Fruit fly (Drosophila melanogaster) whole organism, embryonic: ENCODE data around the gene CG11164.

Source experiments
- Blimp-1 ChIP-seq: fragments of 200-800 bp; sonication (Bioruptor generic); optimal IDR thresholded peaks from 3 replicates; lab custom pipeline; 2018; ENCODE audit warnings: missing biosample characterization, missing genetic modification characterization, mild to moderate bottlenecking, moderate library complexity, missing genetic modification reagents
- CG10267 ChIP-seq: fragments of 200-800 bp; sonication (Bioruptor generic); optimal IDR thresholded peaks from 2 replicates; lab custom pipeline; 2018; ENCODE audit warnings: missing biosample characterization, mild to moderate bottlenecking, missing genetic modification characterization, moderate library complexity
- CG10321 ChIP-seq: fragments of 200-800 bp; sonication (Bioruptor generic); IDR thresholded peaks from 2 replicates; pipeline ENCODE4 v1.3.6; 2022; ENCODE audit warnings: missing biosample characterization, missing genetic modification characterization
- CG10565 ChIP-seq: fragments of 200-800 bp; sonication (Bioruptor generic); optimal IDR thresholded peaks from 3 replicates; lab custom pipeline; 2016; ENCODE audit warnings: missing biosample characterization, mild to moderate bottlenecking, missing genetic modification characterization
- CG12155 ChIP-seq: fragments of 200-800 bp; sonication (Bioruptor generic); optimal IDR thresholded peaks from 3 replicates; lab custom pipeline; 2016; ENCODE audit warnings: missing biosample characterization, missing genetic modification characterization
- CG12659 ChIP-seq: fragments of 200-800 bp; sonication (Bioruptor generic); optimal IDR thresholded peaks from 3 replicates; lab custom pipeline; 2017; ENCODE audit warnings: mild to moderate bottlenecking, missing biosample characterization, missing genetic modification reagents, missing genetic modification characterization
- CG13624 ChIP-seq: fragments of 200-800 bp; sonication (Bioruptor generic); optimal IDR thresholded peaks from 2 replicates; lab custom pipeline; 2016; ENCODE audit warnings: missing biosample characterization, missing genetic modification characterization
- CG14860 ChIP-seq: fragments of 200-800 bp; sonication (Bioruptor generic); IDR thresholded peaks from 3 replicates; pipeline ENCODE4 v1.3.6; 2022; ENCODE audit warnings: missing biosample characterization, missing genetic modification characterization; ENCODE audit not compliant: partially characterized antibody
- CG15011 ChIP-seq: fragments of 200-800 bp; sonication (Bioruptor generic); optimal IDR thresholded peaks from 3 replicates; lab custom pipeline; 2018; ENCODE audit warnings: missing biosample characterization, mild to moderate bottlenecking, missing genetic modification characterization
- CG15269 ChIP-seq: fragments of 200-800 bp; sonication (Bioruptor generic); optimal IDR thresholded peaks from 2 replicates; lab custom pipeline; 2018; ENCODE audit warnings: missing biosample characterization, mild to moderate bottlenecking, missing genetic modification characterization, moderate library complexity
- CG16779 ChIP-seq: fragments of 200-800 bp; sonication (Bioruptor generic); IDR thresholded peaks from 2 replicates; pipeline ENCODE4 v1.3.6; 2022; ENCODE audit warnings: missing biosample characterization, missing genetic modification characterization
- CG17328 ChIP-seq: fragments of 200-800 bp; sonication (Bioruptor generic); IDR thresholded peaks from 2 replicates; pipeline ENCODE4 v1.3.6; 2022; ENCODE audit warnings: missing biosample characterization, missing genetic modification characterization
- CG17829 ChIP-seq: fragments of 200-800 bp; optimal IDR thresholded peaks from 2 replicates; lab custom pipeline; 2019; ENCODE audit warnings: missing biosample characterization, mild to moderate bottlenecking, missing genetic modification characterization, moderate library complexity
- CG17912 ChIP-seq: fragments of 200-800 bp; sonication (Bioruptor generic); optimal IDR thresholded peaks from 2 replicates; lab custom pipeline; 2018; ENCODE audit warnings: missing biosample characterization, mild to moderate bottlenecking, missing genetic modification characterization
- CG18619 ChIP-seq: fragments of 200-800 bp; sonication (Bioruptor generic); optimal IDR thresholded peaks from 3 replicates; lab custom pipeline; 2017; ENCODE audit warnings: missing biosample characterization, mild to moderate bottlenecking, missing genetic modification characterization
- CG2875 ChIP-seq: fragments of 200-800 bp; sonication (Bioruptor generic); optimal IDR thresholded peaks from 2 replicates; lab custom pipeline; 2017; ENCODE audit warnings: missing biosample characterization, mild to moderate bottlenecking, missing genetic modification characterization, missing genetic modification reagents
- CG3163 ChIP-seq: fragments of 200-800 bp; sonication (Bioruptor generic); optimal IDR thresholded peaks from 3 replicates; lab custom pipeline; 2016; ENCODE audit warnings: missing biosample characterization, missing genetic modification characterization
- CG6813 ChIP-seq: fragments of 200-800 bp; sonication (Bioruptor generic); optimal IDR thresholded peaks from 2 replicates; lab custom pipeline; 2017; ENCODE audit warnings: missing biosample characterization, missing genetic modification characterization, mild to moderate bottlenecking, moderate library complexity, missing genetic modification reagents
- CG8478 ChIP-seq: fragments of >200 bp; optimal IDR thresholded peaks from 2 replicates; lab custom pipeline; 2018
- CHES-1-like ChIP-seq: fragments of 200-800 bp; sonication (Bioruptor generic); optimal IDR thresholded peaks from 2 replicates; lab custom pipeline; 2016; ENCODE audit warnings: missing biosample characterization, missing genetic modification characterization
- CTCF ChIP-seq: fragments of 200-800 bp; sonication (Bioruptor generic); optimal IDR thresholded peaks from 2 replicates; lab custom pipeline; 2017; ENCODE audit warnings: missing biosample characterization, mild to moderate bottlenecking, missing genetic modification characterization, moderate library complexity
- D19A ChIP-seq: fragments of 200-800 bp; optimal IDR thresholded peaks from 3 replicates; lab custom pipeline; 2019; ENCODE audit warnings: missing biosample characterization, mild to moderate bottlenecking, missing genetic modification characterization, moderate library complexity
- Deaf1 ChIP-seq: fragments of 200-800 bp; optimal IDR thresholded peaks from 3 replicates; lab custom pipeline; 2019; ENCODE audit warnings: missing biosample characterization, mild to moderate bottlenecking, missing genetic modification characterization, moderate library complexity
- Dp ChIP-seq: fragments of 200-800 bp; sonication (Bioruptor generic); optimal IDR thresholded peaks from 2 replicates; lab custom pipeline; 2018; ENCODE audit warnings: missing biosample characterization, mild to moderate bottlenecking, missing genetic modification characterization, moderate library complexity
- Fer2 ChIP-seq: fragments of 200-800 bp; sonication (Bioruptor generic); optimal IDR thresholded peaks from 2 replicates; lab custom pipeline; 2018; ENCODE audit warnings: missing biosample characterization, mild to moderate bottlenecking, missing genetic modification characterization, moderate library complexity
- Fer3 ChIP-seq: fragments of 200-800 bp; sonication (Bioruptor generic); optimal IDR thresholded peaks from 2 replicates; lab custom pipeline; 2018; ENCODE audit warnings: missing biosample characterization, mild to moderate bottlenecking, missing genetic modification characterization, moderate library complexity
- Hr78 ChIP-seq, 2 experiments: fragments of 200-800 bp in 1 of 2; fragments of >200 bp in 1 of 2; sonication (Bioruptor generic) in 1 of 2; optimal IDR thresholded peaks; 2 replicates each; lab custom pipeline; 2017 to 2019; ENCODE audit warnings: missing biosample characterization in 2 of 2, missing genetic modification characterization in 2 of 2, mild to moderate bottlenecking in 1 of 2, moderate library complexity in 1 of 2
- Jarid2 ChIP-seq: fragments of 200-800 bp; sonication (Bioruptor generic); optimal IDR thresholded peaks from 3 replicates; lab custom pipeline; 2017; ENCODE audit warnings: mild to moderate bottlenecking, missing biosample characterization, missing genetic modification reagents, missing genetic modification characterization
- NC2α ChIP-seq: fragments of 200-800 bp; sonication (Bioruptor generic); optimal IDR thresholded peaks from 2 replicates; lab custom pipeline; 2016; ENCODE audit warnings: missing biosample characterization, missing genetic modification characterization
- Nf-YA ChIP-seq: fragments of 200-800 bp; sonication (Bioruptor generic); IDR thresholded peaks from 2 replicates; pipeline ENCODE4 v1.3.6; 2022; ENCODE audit warnings: missing biosample characterization, missing genetic modification characterization
- Poxn ChIP-seq: fragments of 200-800 bp; sonication (Bioruptor generic); IDR thresholded peaks from 2 replicates; pipeline ENCODE4 v1.3.6; 2022; ENCODE audit warnings: missing biosample characterization, missing genetic modification characterization
- Taf1 ChIP-seq: fragments of 200-800 bp; sonication (Bioruptor generic); IDR thresholded peaks from 2 replicates; pipeline ENCODE4 v1.3.6; 2022; ENCODE audit warnings: missing biosample characterization, missing genetic modification characterization
- abd-A ChIP-seq: fragments of 200-800 bp; sonication (Bioruptor generic); optimal IDR thresholded peaks from 3 replicates; lab custom pipeline; 2019; ENCODE audit warnings: missing biosample characterization, mild to moderate bottlenecking, missing genetic modification characterization, moderate library complexity
- amos ChIP-seq: fragments of 200-800 bp; sonication (Bioruptor generic); IDR thresholded peaks from 2 replicates; pipeline ENCODE4 v1.3.6; 2022; ENCODE audit warnings: missing biosample characterization, missing genetic modification characterization; ENCODE audit not compliant: partially characterized antibody
- ara ChIP-seq: fragments of 200-800 bp; sonication (Bioruptor generic); IDR thresholded peaks from 2 replicates; pipeline ENCODE4 v1.3.6; 2022; ENCODE audit warnings: missing biosample characterization, missing genetic modification characterization
- br ChIP-seq: fragments of >200 bp; optimal IDR thresholded peaks from 2 replicates; lab custom pipeline; 2017
- cad ChIP-seq: fragments of >200 bp; optimal IDR thresholded peaks from 2 replicates; lab custom pipeline; 2017; ENCODE audit warnings: missing biosample characterization, missing genetic modification characterization
- caup ChIP-seq: fragments of 200-800 bp; sonication (Bioruptor generic); optimal IDR thresholded peaks from 3 replicates; lab custom pipeline; 2017; ENCODE audit warnings: missing biosample characterization, mild to moderate bottlenecking, missing genetic modification characterization, moderate library complexity; ENCODE audit not compliant: severe bottlenecking
- cg ChIP-seq: fragments of 200-800 bp; sonication (Bioruptor generic); optimal IDR thresholded peaks from 3 replicates; lab custom pipeline; 2019; ENCODE audit warnings: missing biosample characterization, mild to moderate bottlenecking, missing genetic modification characterization, moderate library complexity
- ci ChIP-seq: fragments of 200-800 bp; sonication (Bioruptor generic); IDR thresholded peaks from 3 replicates; pipeline ENCODE4 v1.3.6; 2022; ENCODE audit warnings: missing biosample characterization, missing genetic modification characterization
- dmrt99B ChIP-seq: fragments of 200-800 bp; sonication (Bioruptor generic); optimal IDR thresholded peaks from 2 replicates; lab custom pipeline; 2018; ENCODE audit warnings: missing biosample characterization, mild to moderate bottlenecking, missing genetic modification characterization, moderate library complexity
- eyg ChIP-seq: fragments of 200-800 bp; sonication (Bioruptor generic); optimal IDR thresholded peaks from 3 replicates; lab custom pipeline; 2016; ENCODE audit warnings: missing biosample characterization, missing genetic modification characterization
- ftz-f1 ChIP-seq: fragments of 200-800 bp; sonication (Bioruptor generic); optimal IDR thresholded peaks from 2 replicates; lab custom pipeline; 2016; ENCODE audit warnings: missing biosample characterization, missing genetic modification characterization
- kni ChIP-seq: fragments of 200-800 bp; sonication (Bioruptor generic); optimal IDR thresholded peaks from 3 replicates; lab custom pipeline; 2017; ENCODE audit warnings: mild to moderate bottlenecking, missing biosample characterization, missing genetic modification reagents, missing genetic modification characterization
- odd ChIP-seq: fragments of 200-800 bp; sonication (Bioruptor generic); optimal IDR thresholded peaks from 2 replicates; lab custom pipeline; 2017; ENCODE audit warnings: missing biosample characterization, mild to moderate bottlenecking, missing genetic modification characterization
- run ChIP-seq: fragments of 200-800 bp; sonication (Bioruptor generic); optimal IDR thresholded peaks from 3 replicates; lab custom pipeline; 2018; ENCODE audit warnings: missing biosample characterization, mild to moderate bottlenecking, missing genetic modification characterization
- ssp ChIP-seq: fragments of 200-800 bp; sonication (Bioruptor generic); IDR thresholded peaks from 2 replicates; pipeline ENCODE4 v1.3.6; 2022; ENCODE audit warnings: missing biosample characterization, missing genetic modification characterization
- stwl ChIP-seq: fragments of 200-800 bp; sonication (Bioruptor generic); optimal IDR thresholded peaks from 3 replicates; lab custom pipeline; 2018; ENCODE audit warnings: missing biosample characterization, mild to moderate bottlenecking, missing genetic modification characterization, moderate library complexity
- tap ChIP-seq: fragments of 200-800 bp; optimal IDR thresholded peaks from 3 replicates; lab custom pipeline; 2019; ENCODE audit warnings: missing biosample characterization, mild to moderate bottlenecking, missing genetic modification characterization, moderate library complexity
- zen2 ChIP-seq: fragments of 200-800 bp; sonication (Bioruptor generic); IDR thresholded peaks from 3 replicates; pipeline ENCODE4 v1.3.6; 2022; ENCODE audit warnings: missing biosample characterization, missing genetic modification characterization; ENCODE audit not compliant: partially characterized antibody

CG11164 gene

DNA sequence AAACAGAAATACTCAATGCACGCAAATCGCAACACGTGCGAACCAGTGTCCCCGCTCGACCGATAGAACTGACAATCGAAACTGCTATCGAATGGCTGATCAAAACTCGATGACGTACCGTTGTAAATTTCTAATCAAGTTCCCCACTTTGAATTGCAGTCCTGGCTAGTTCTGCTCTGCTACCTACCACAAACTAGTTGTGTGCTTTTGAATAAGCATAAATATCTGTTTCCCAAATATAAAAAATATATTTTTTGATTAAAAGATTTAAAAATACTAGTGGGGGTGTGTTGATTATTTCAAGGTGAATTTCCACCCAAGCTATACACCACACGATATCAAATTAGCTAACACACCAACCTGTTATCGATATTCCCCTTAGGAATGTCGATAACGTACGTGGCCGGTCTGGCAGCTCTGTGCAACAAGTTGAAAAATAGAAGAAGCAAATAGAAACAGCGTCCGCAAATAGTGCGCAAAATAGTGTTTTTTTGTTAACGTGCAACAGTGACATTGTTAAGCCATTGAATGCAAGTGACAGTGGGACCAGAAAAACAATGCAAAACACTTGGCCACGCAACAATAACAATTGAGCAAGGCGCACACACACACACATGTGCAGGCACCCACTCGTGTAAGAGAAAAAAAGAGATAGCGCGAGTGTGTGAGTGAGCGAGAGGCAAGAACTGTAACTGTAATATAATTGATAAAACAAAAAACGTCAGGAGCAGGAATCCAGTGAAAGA, 43.3 kb upstream of the CG11164 start, which contains the start of the genes CG2691 and NFAT (continued):
- TF ChIP-seq CG17829 (tag; lab: Kevin White, UChicago): no peak
- no peak for TF ChIP-seq Blimp-1 (GFP tag; lab: Kevin White, UChicago)
- TF ChIP-seq stwl (tag; lab: Kevin White, UChicago): peak; percentile 46
- TF ChIP-seq zen2 (GFP tag; lab: Robert Waterston, UW): no peak; the same call in 2 of the 3 replicates
- no peak for TF ChIP-seq kni (GFP tag; lab: Kevin White, UChicago)
- TF ChIP-seq ara (GFP tag; lab: Robert Waterston, UW): no peak
- TF ChIP-seq CG15269: no peak
- no peak for TF ChIP-seq ssp (GFP tag; lab: Robert Waterston, UW)
- no peak for TF ChIP-seq CG16779
- TF ChIP-seq Jarid2 (GFP tag; lab: Kevin White, UChicago): no peak
- no peak for TF ChIP-seq Nf-YA (GFP tag; lab: Robert Waterston, UW)
- TF ChIP-seq tap (tag; lab: Kevin White, UChicago): no peak
- no peak for TF ChIP-seq CG10565 (GFP tag; lab: Kevin White, UChicago)
- peak; percentile 49 for TF ChIP-seq CTCF (GFP tag; lab: Kevin White, UChicago)
- TF ChIP-seq CG3163: peak; percentile 40
- TF ChIP-seq D19A (tag; lab: Kevin White, UChicago): no peak
- TF ChIP-seq CG6813 (GFP tag; lab: Kevin White, UChicago): no peak
- no peak for TF ChIP-seq odd (GFP tag; lab: Kevin White, UChicago)
- TF ChIP-seq Fer3 (tag; lab: Kevin White, UChicago): no peak
- peak; percentile 76 for TF ChIP-seq CG10321 (GFP tag; lab: Robert Waterston, UW)
- TF ChIP-seq Deaf1 (tag; lab: Kevin White, UChicago): peak; percentile 8
- TF ChIP-seq ci: 0 out of 3 replicates have a peak, but pooled peaks have one; percentile 11
- no peak for TF ChIP-seq Poxn (GFP tag; lab: Robert Waterston, UW)
- TF ChIP-seq Hr78 (GFP tag; optimal IDR thresholded peaks at IDR 0.05; lab: Kevin White, UChicago): no peak
- TF ChIP-seq CG17912 (GFP tag; lab: Kevin White, UChicago): no peak
- TF ChIP-seq dmrt99B (tag; lab: Kevin White, UChicago): peak; percentile 15
- TF ChIP-seq cg (GFP tag; lab: Kevin White, UChicago): peak; percentile 87
- TF ChIP-seq CG2875: no peak
- TF ChIP-seq Dp: peak; percentile 61
- no peak for TF ChIP-seq CHES-1-like
- peak; percentile 17 for TF ChIP-seq CG13624
- no peak for TF ChIP-seq run (tag; lab: Kevin White, UChicago)
- no peak for TF ChIP-seq CG8478 (lab: Kevin White, UChicago)
- TF ChIP-seq Fer2: no peak
- no peak for TF ChIP-seq CG17328 (GFP tag; lab: Robert Waterston, UW)
- no peak for TF ChIP-seq abd-A
- TF ChIP-seq br: no peak
- TF ChIP-seq CG15011 (GFP tag; lab: Kevin White, UChicago): no peak
- TF ChIP-seq caup (GFP tag; lab: Kevin White, UChicago): no peak
- TF ChIP-seq CG18619: no peak
- peak; percentile 69; the same call in 1 of the 2 replicates for TF ChIP-seq amos (GFP tag; lab: Robert Waterston, UW)
- no peak for TF ChIP-seq CG12155 (GFP tag; lab: Kevin White, UChicago)
- TF ChIP-seq ftz-f1: no peak
- TF ChIP-seq cad (GFP tag; lab: Kevin White, UChicago): no peak
- TF ChIP-seq CG12659 (GFP tag; lab: Kevin White, UChicago): peak; percentile 55
- TF ChIP-seq eyg: no peak
- peak; percentile 61; the same call in 2 of the 3 replicates for TF ChIP-seq CG14860
- TF ChIP-seq CG10267 (tag; lab: Kevin White, UChicago): peak; percentile 47
- TF ChIP-seq Taf1 (GFP tag; lab: Robert Waterston, UW): no peak
- no peak for TF ChIP-seq NC2α (GFP tag; lab: Kevin White, UChicago)
